Worm (Caenorhabditis elegans) whole organism, mixed stage, embryonic: ENCODE data around the gene elt-1.

Source experiments
- M03D4.4 ChIP-seq: sonication (generic microtip); optimal IDR thresholded peaks from 2 replicates; lab custom pipeline; 2017; ENCODE audit warnings: mild to moderate bottlenecking, missing genetic modification characterization, missing compliant biosample characterization
- bed-3 ChIP-seq: fragments of 200-800 bp; sonication (Bioruptor generic); optimal IDR thresholded peaks from 3 replicates; lab custom pipeline; 2018; ENCODE audit warnings: mild to moderate bottlenecking, missing genetic modification characterization, moderate library complexity, missing compliant biosample characterization
- ceh-39 ChIP-seq: fragments of 150-350 bp; optimal IDR thresholded peaks from 2 replicates; lab custom pipeline; 2014; ENCODE audit warnings: missing biosample characterization, missing genetic modification characterization
- ceh-43 ChIP-seq: fragments of 200-800 bp; sonication (Bioruptor generic); optimal IDR thresholded peaks from 2 replicates; lab custom pipeline; 2018; ENCODE audit warnings: mild to moderate bottlenecking, missing genetic modification characterization, moderate library complexity, missing compliant biosample characterization
- ceh-83 ChIP-seq: fragments of 200-800 bp; sonication (Bioruptor generic); optimal IDR thresholded peaks from 2 replicates; lab custom pipeline; 2018; ENCODE audit warnings: mild to moderate bottlenecking, missing genetic modification characterization, missing compliant biosample characterization
- ces-1 ChIP-seq: fragments of 150-350 bp; optimal IDR thresholded peaks from 2 replicates; lab custom pipeline; 2014; ENCODE audit warnings: missing biosample characterization, missing genetic modification reagents, missing genetic modification characterization
- cnd-1 ChIP-seq: fragments of 200-800 bp; sonication (Bioruptor generic); optimal IDR thresholded peaks from 2 replicates; lab custom pipeline; 2018; ENCODE audit warnings: mild to moderate bottlenecking, missing genetic modification characterization, missing compliant biosample characterization
- elt-1 ChIP-seq: sonication (generic microtip); optimal IDR thresholded peaks from 2 replicates; lab custom pipeline; 2017; ENCODE audit warnings: missing genetic modification characterization, mild to moderate bottlenecking, missing compliant biosample characterization, antibody characterized with exemption, moderate library complexity, borderline replicate concordance; ENCODE audit not compliant: insufficient read depth
- elt-3 ChIP-seq: fragments of 150-350 bp; optimal IDR thresholded peaks from 2 replicates; lab custom pipeline; 2014; ENCODE audit warnings: missing biosample characterization, missing genetic modification characterization
- flh-1 ChIP-seq: fragments of 200-800 bp; sonication (Bioruptor generic); optimal IDR thresholded peaks from 2 replicates; lab custom pipeline; 2018; ENCODE audit warnings: mild to moderate bottlenecking, missing genetic modification characterization, moderate library complexity, missing compliant biosample characterization
- ham-2 ChIP-seq: fragments of 200-800 bp; sonication (Bioruptor generic); optimal IDR thresholded peaks from 2 replicates; lab custom pipeline; 2018; ENCODE audit warnings: mild to moderate bottlenecking, missing genetic modification characterization, missing compliant biosample characterization
- lin-13 ChIP-seq: fragments of 150-350 bp; optimal IDR thresholded peaks from 2 replicates; lab custom pipeline; 2014; ENCODE audit warnings: missing biosample characterization, missing genetic modification characterization
- lin-32 ChIP-seq: fragments of 200-800 bp; sonication (Bioruptor generic); optimal IDR thresholded peaks from 2 replicates; lab custom pipeline; 2018; ENCODE audit warnings: mild to moderate bottlenecking, missing genetic modification characterization, missing compliant biosample characterization
- lsy-2 ChIP-seq: fragments of 150-350 bp; optimal IDR thresholded peaks from 2 replicates; lab custom pipeline; 2014; ENCODE audit warnings: missing biosample characterization, missing genetic modification characterization
- mab-5 ChIP-seq: fragments of 150-350 bp; optimal IDR thresholded peaks from 2 replicates; lab custom pipeline; 2014; ENCODE audit warnings: missing biosample characterization, missing genetic modification characterization
- mep-1 ChIP-seq: fragments of 150-350 bp; optimal IDR thresholded peaks from 2 replicates; lab custom pipeline; 2017; ENCODE audit warnings: missing biosample characterization, missing genetic modification reagents, missing genetic modification characterization, inconsistent platforms
- nhr-12 ChIP-seq: fragments of 150-350 bp; optimal IDR thresholded peaks from 2 replicates; lab custom pipeline; 2014; ENCODE audit warnings: missing biosample characterization, missing genetic modification characterization
- nhr-2 ChIP-seq: fragments of 150-350 bp; optimal IDR thresholded peaks from 2 replicates; lab custom pipeline; 2014; ENCODE audit warnings: missing biosample characterization, missing genetic modification characterization
- nhr-237 ChIP-seq: fragments of 150-350 bp; optimal IDR thresholded peaks from 2 replicates; lab custom pipeline; 2014; ENCODE audit warnings: missing biosample characterization, missing genetic modification characterization
- nhr-28 ChIP-seq: fragments of 150-350 bp; optimal IDR thresholded peaks from 2 replicates; lab custom pipeline; 2014; ENCODE audit warnings: missing biosample characterization, missing genetic modification characterization
- nhr-76 ChIP-seq: sonication (generic microtip); optimal IDR thresholded peaks from 2 replicates; lab custom pipeline; 2017; ENCODE audit warnings: missing biosample characterization, missing genetic modification characterization
- pha-4 ChIP-seq: fragments of 150-350 bp; optimal IDR thresholded peaks from 2 replicates; lab custom pipeline; 2018; ENCODE audit warnings: missing biosample characterization, missing genetic modification reagents, missing genetic modification characterization
- sem-2 ChIP-seq: fragments of 200-800 bp; sonication (Bioruptor generic); optimal IDR thresholded peaks from 2 replicates; lab custom pipeline; 2018; ENCODE audit warnings: mild to moderate bottlenecking, missing genetic modification characterization, missing compliant biosample characterization
- sptf-1 ChIP-seq: sonication (generic microtip); optimal IDR thresholded peaks from 2 replicates; lab custom pipeline; 2017; ENCODE audit warnings: mild to moderate bottlenecking, missing genetic modification characterization, moderate library complexity, missing compliant biosample characterization
- tbx-8 ChIP-seq: fragments of 200-800 bp; sonication (Bioruptor generic); optimal IDR thresholded peaks from 2 replicates; lab custom pipeline; 2018; ENCODE audit warnings: mild to moderate bottlenecking, missing genetic modification characterization, moderate library complexity, missing compliant biosample characterization
- unc-120 ChIP-seq: sonication (generic microtip); optimal IDR thresholded peaks from 2 replicates; lab custom pipeline; 2017; ENCODE audit warnings: missing genetic modification characterization, missing compliant biosample characterization; ENCODE audit not compliant: poor library complexity, severe bottlenecking
- unc-39 ChIP-seq: fragments of 150-350 bp; optimal IDR thresholded peaks from 2 replicates; lab custom pipeline; 2014; ENCODE audit warnings: missing biosample characterization, missing genetic modification characterization
- unc-62 ChIP-seq: fragments of 150-350 bp; optimal IDR thresholded peaks from 2 replicates; lab custom pipeline; 2014; ENCODE audit warnings: missing biosample characterization, missing genetic modification reagents, missing genetic modification characterization
- zip-8 ChIP-seq: fragments of 150-350 bp; optimal IDR thresholded peaks from 2 replicates; lab custom pipeline; 2014; ENCODE audit warnings: missing biosample characterization, missing genetic modification characterization
- ztf-11 ChIP-seq: fragments of 150-350 bp; optimal IDR thresholded peaks from 2 replicates; lab custom pipeline; 2014; ENCODE audit warnings: missing biosample characterization, missing genetic modification characterization

Gene elt-1

ce11 chrIV:9655556-9655955, 40.8 kb downstream of the elt-1 start:
- peak; percentile 92 for TF ChIP-seq ces-1 (GFP tag; lab: Kevin White, UChicago)
- TF ChIP-seq ceh-39 (tag; lab: Kevin White, UChicago), result no peak
- TF ChIP-seq, all 35 proteins: peak for 1

- TF ChIP-seq ham-2 (GFP tag; lab: Kevin White, UChicago), result no peak
- no peak for TF ChIP-seq lsy-2
- TF ChIP-seq nhr-12, result no peak
- TF ChIP-seq sem-2 (GFP tag; lab: Kevin White, UChicago), result no peak
- TF ChIP-seq flh-1 (GFP tag; lab: Kevin White, UChicago), result no peak
- TF ChIP-seq cnd-1, result no peak
- no peak for TF ChIP-seq elt-1 (tag; lab: Kevin White, UChicago)
- TF ChIP-seq nhr-28, result no peak
- no peak for TF ChIP-seq tbx-8 (GFP tag; lab: Kevin White, UChicago)
- no peak for TF ChIP-seq M03D4.4 (tag; lab: Kevin White, UChicago)
- TF ChIP-seq mep-1 (tag; lab: Kevin White, UChicago), result no peak
Measured at ce11 chrIV:9657753-9658152, 43.0 kb downstream of the elt-1 start, which contains the start of gene acc-1. TSS of gene acc-1 (plus strand) at chrIV:9658053.

- TF ChIP-seq unc-62 (no peak), ces-1 (GFP tag; lab: Kevin White, UChicago) (peak; percentile 61)
- TF ChIP-seq, all 35 proteins: peak for 1
Measured at ce11 chrIV:9659999-9660398, 45.2 kb downstream of the elt-1 start.

- peak; percentile 24 for TF ChIP-seq ceh-39 (tag; lab: Kevin White, UChicago)
- TF ChIP-seq elt-1 (tag; lab: Kevin White, UChicago), result peak; percentile 78
- TF ChIP-seq tbx-8 (GFP tag; lab: Kevin White, UChicago), result no peak
- no peak for TF ChIP-seq ceh-43
- TF ChIP-seq lin-13, result no peak
- TF ChIP-seq sem-2 (GFP tag; lab: Kevin White, UChicago), result no peak
- TF ChIP-seq mep-1 (tag; lab: Kevin White, UChicago), result no peak
- no peak for TF ChIP-seq lin-32 (GFP tag; lab: Kevin White, UChicago)
- TF ChIP-seq unc-62, result peak; percentile 40
- no peak for TF ChIP-seq cnd-1
- no peak for TF ChIP-seq M03D4.4 (tag; lab: Kevin White, UChicago)
- TF ChIP-seq mab-5 (tag; lab: Kevin White, UChicago), result no peak
- TF ChIP-seq flh-1 (GFP tag; lab: Kevin White, UChicago), result no peak
- TF ChIP-seq elt-3, result peak; percentile 4
- TF ChIP-seq ceh-83, result no peak
- TF ChIP-seq zip-8 (tag; lab: Kevin White, UChicago), result no peak
- TF ChIP-seq nhr-237 (tag; lab: Kevin White, UChicago), result peak; percentile 53
- no peak for TF ChIP-seq unc-39 (tag; lab: Kevin White, UChicago)
- no peak for TF ChIP-seq ham-2 (GFP tag; lab: Kevin White, UChicago)
- no peak for TF ChIP-seq ces-1 (GFP tag; lab: Kevin White, UChicago)
- TF ChIP-seq nhr-2 (tag; lab: Kevin White, UChicago), result no peak
- TF ChIP-seq nhr-28, result no peak
- no peak for TF ChIP-seq bed-3 (GFP tag; lab: Kevin White, UChicago)
- TF ChIP-seq ztf-11 (tag; lab: Kevin White, UChicago), result no peak
- peak; percentile 50 for TF ChIP-seq pha-4 (tag; lab: Kevin White, UChicago)
- peak; percentile 27 for TF ChIP-seq lsy-2
- TF ChIP-seq, all 35 proteins: peak for 7
Measured at ce11 chrIV:9667084-9667483, 52.3 kb downstream of the elt-1 start.

- TF ChIP-seq sptf-1 (no peak), ces-1 (GFP tag; lab: Kevin White, UChicago) (no peak), nhr-76 (tag; lab: Kevin White, UChicago) (no peak), unc-120 (tag; lab: Kevin White, UChicago) (no peak), unc-62 (no peak), zip-8 (tag; lab: Kevin White, UChicago) (no peak), sem-2 (GFP tag; lab: Kevin White, UChicago) (no peak), flh-1 (GFP tag; lab: Kevin White, UChicago) (no peak), ceh-39 (tag; lab: Kevin White, UChicago) (no peak), bed-3 (GFP tag; lab: Kevin White, UChicago) (no peak), ztf-11 (tag; lab: Kevin White, UChicago) (no peak)
Measured at ce11 chrIV:9668103-9668672, 53.4 kb downstream of the elt-1 start.
